Worm (Caenorhabditis elegans): ENCODE measurements around the gene lap-2.

Gene lap-2

DNA sequence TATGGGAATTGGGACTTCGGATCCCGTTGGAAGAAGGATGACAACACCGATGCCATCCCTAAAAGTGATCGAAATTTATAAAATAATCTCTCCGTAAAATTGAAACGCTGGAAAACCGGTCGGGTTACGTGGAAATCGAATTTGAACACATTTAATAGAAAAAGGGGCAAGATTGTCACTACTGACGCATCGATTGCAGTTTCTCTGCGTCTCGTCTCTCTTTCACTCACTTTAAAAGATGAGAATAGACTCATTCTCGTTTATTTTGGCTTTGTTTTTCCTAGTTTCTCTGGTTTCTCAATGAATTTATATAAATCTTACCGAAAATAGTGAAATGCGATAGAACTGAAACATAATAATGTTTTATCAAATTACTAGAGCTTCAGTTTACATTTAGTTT lies 1.8 kb upstream of the lap-2 start, which contains the start of gene scyl-1:
scyl-1 (minus strand) TSS at position 56 of the 400 bp plus-strand sequence.
- TF ChIP-seq F13H6.1 (tag; optimal IDR thresholded peaks at IDR 0.05), result peak; percentile 83
- TF ChIP-seq ztf-11 (tag; optimal IDR thresholded peaks at IDR 0.05), result no peak
- no peak for TF ChIP-seq nhr-77 (tag; optimal IDR thresholded peaks at IDR 0.05)
- TF ChIP-seq aly-2 (tag; optimal IDR thresholded peaks at IDR 0.05), result no peak
- TF ChIP-seq mbf-1 (tag; optimal IDR thresholded peaks at IDR 0.05), result no peak
- TF ChIP-seq mab-5 (tag; optimal IDR thresholded peaks at IDR 0.05), result peak; percentile 78
- no peak for TF ChIP-seq lin-11 (tag; optimal IDR thresholded peaks at IDR 0.05)
- peak; percentile 69 to 89 for TF ChIP-seq lsy-2 (tag; optimal IDR thresholded peaks at IDR 0.05)
- peak; percentile 31 for TF ChIP-seq ztf-4 (tag; optimal IDR thresholded peaks at IDR 0.05)
- peak; percentile 86 for TF ChIP-seq crh-2 (tag; optimal IDR thresholded peaks at IDR 0.05)
- no peak for TF ChIP-seq ztf-1 (GFP tag; conservative IDR thresholded peaks at IDR 0.05)
- no peak for TF ChIP-seq skn-1 (tag; optimal IDR thresholded peaks at IDR 0.05)
- no peak for TF ChIP-seq lin-39 (tag; optimal IDR thresholded peaks at IDR 0.05)
- no peak for TF ChIP-seq peb-1 (tag; optimal IDR thresholded peaks at IDR 0.05)
- no peak for TF ChIP-seq nhr-12 (tag; optimal IDR thresholded peaks at IDR 0.05)
- peak; percentile 17 for TF ChIP-seq snpc-4 (tag; optimal IDR thresholded peaks at IDR 0.05)
- peak; percentile 83 for TF ChIP-seq sem-4 (tag; optimal IDR thresholded peaks at IDR 0.05)
- TF ChIP-seq zag-1 (tag; optimal IDR thresholded peaks at IDR 0.05), result no peak
- TF ChIP-seq alr-1 (tag; optimal IDR thresholded peaks at IDR 0.05), result no peak
- TF ChIP-seq unc-39 (tag; optimal IDR thresholded peaks at IDR 0.05), result no peak
- no peak for TF ChIP-seq egl-27 (tag; optimal IDR thresholded peaks at IDR 0.05)
- TF ChIP-seq Y55F3AM.14 (GFP tag; optimal IDR thresholded peaks at IDR 0.05), result no peak
- no peak for TF ChIP-seq elt-3 (tag; optimal IDR thresholded peaks at IDR 0.05)
- TF ChIP-seq blmp-1 (tag; optimal IDR thresholded peaks at IDR 0.05; ENCODE audit: insufficient read depth), result peak; percentile 59
- no peak for TF ChIP-seq ZK546.5 (tag; optimal IDR thresholded peaks at IDR 0.05)
- TF ChIP-seq ama-1 (optimal IDR thresholded peaks at IDR 0.05), result no peak
- TF ChIP-seq unc-62 (GFP tag; optimal IDR thresholded peaks at IDR 0.05), result no peak
- peak; percentile 87 for TF ChIP-seq sma-3 (GFP tag; optimal IDR thresholded peaks at IDR 0.05)
- peak; percentile 92 for TF ChIP-seq sma-9 (GFP tag; optimal IDR thresholded peaks at IDR 0.05)
- no peak for TF ChIP-seq sma-9 (tag; optimal IDR thresholded peaks at IDR 0.05)
- TF ChIP-seq nhr-23 (tag; optimal IDR thresholded peaks at IDR 0.05), result no peak
- peak; percentile 71 for TF ChIP-seq C34F6.9 (tag; optimal IDR thresholded peaks at IDR 0.05)
- TF ChIP-seq R02D3.7 (tag; optimal IDR thresholded peaks at IDR 0.05), result no peak
- peak in 1 of 2 experiments; percentile 14 for TF ChIP-seq mdl-1 (tag; optimal IDR thresholded peaks at IDR 0.05)
- TF ChIP-seq ceh-82 (tag; optimal IDR thresholded peaks at IDR 0.05), result no peak
- TF ChIP-seq nhr-10 (tag; optimal IDR thresholded peaks at IDR 0.05), result no peak
- peak; percentile 80 for TF ChIP-seq nhr-21 (tag; optimal IDR thresholded peaks at IDR 0.05)
- TF ChIP-seq fos-1 (tag; optimal IDR thresholded peaks at IDR 0.05), result peak; percentile 71
- TF ChIP-seq unc-55 (GFP tag; optimal IDR thresholded peaks at IDR 0.05), result peak; percentile 74
- no peak for TF ChIP-seq nhr-237 (tag; optimal IDR thresholded peaks at IDR 0.05)
- TF ChIP-seq nhr-25 (tag; optimal IDR thresholded peaks at IDR 0.05), result peak; percentile 88
- TF ChIP-seq nhr-6 (tag; optimal IDR thresholded peaks at IDR 0.05), result no peak
- TF ChIP-seq nhr-11 (tag; optimal IDR thresholded peaks at IDR 0.05), result no peak
- no peak for TF ChIP-seq ceh-16 (tag; optimal IDR thresholded peaks at IDR 0.05)
- peak; percentile 3 for TF ChIP-seq dmd-4 (tag; optimal IDR thresholded peaks at IDR 0.05)
- TF ChIP-seq elt-1 (tag; optimal IDR thresholded peaks at IDR 0.05), result no peak
- TF ChIP-seq lin-13 (GFP tag; optimal IDR thresholded peaks at IDR 0.05), result peak; percentile 85
- peak; percentile 83 for TF ChIP-seq gmeb-1 (tag; optimal IDR thresholded peaks at IDR 0.05)
- peak; percentile 81 for TF ChIP-seq nhr-129 (tag; optimal IDR thresholded peaks at IDR 0.05)

All from whole organism, L2 larva.